Worm (Caenorhabditis elegans) whole organism, early embryonic: ENCODE data around the gene irld-33.

Source experiments
- F13C5.2 ChIP-seq: sonication (generic microtip); optimal IDR thresholded peaks from 2 replicates; lab custom pipeline; 2017; ENCODE audit warnings: mild to moderate bottlenecking, missing genetic modification characterization, inconsistent platforms, missing compliant biosample characterization
- flt-1 ChIP-seq: fragments of 200-800 bp; sonication (Bioruptor generic); IDR thresholded peaks from 2 replicates; pipeline ENCODE4 v1.3.6; 2022; ENCODE audit warnings: missing genetic modification characterization, missing compliant biosample characterization
- scrt-1 ChIP-seq: fragments of 200-800 bp; sonication (Bioruptor generic); IDR thresholded peaks from 2 replicates; pipeline ENCODE4 v1.3.6; 2022; ENCODE audit warnings: missing genetic modification characterization, missing compliant biosample characterization
- sea-1 ChIP-seq: fragments of 200-800 bp; sonication (Bioruptor generic); conservative IDR thresholded peaks from 2 replicates; pipeline ENCODE4 v1.3.6; 2022; ENCODE audit warnings: missing genetic modification characterization, missing compliant biosample characterization

DNA sequence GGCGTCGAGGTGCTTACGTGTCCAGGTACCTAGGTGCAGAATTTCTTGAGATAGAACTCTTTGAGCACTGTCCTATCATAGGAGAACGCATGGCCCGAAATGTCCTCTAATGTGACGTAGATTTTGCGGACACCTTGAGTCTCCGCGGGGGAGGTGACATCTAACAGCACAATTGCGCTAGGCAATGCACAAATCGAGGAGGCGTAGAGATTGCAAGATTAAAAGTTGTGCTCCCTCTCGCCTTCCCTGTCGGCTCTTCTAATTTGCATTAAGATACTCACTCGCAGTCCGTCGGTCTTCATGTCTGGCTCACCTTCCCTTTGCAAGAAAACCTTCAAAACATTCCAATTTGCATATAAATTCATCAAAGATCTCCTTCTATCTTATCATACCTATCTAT is 20.8 kb downstream of the irld-33 start, which contains the start of gene F36H5.18:
- TF ChIP-seq flt-1 (GFP tag; lab: Robert Waterston, UW) (no peak), scrt-1 (GFP tag; lab: Robert Waterston, UW) (no peak), F13C5.2 (tag; lab: Kevin White, UChicago) (no peak), sea-1 (GFP tag; lab: Robert Waterston, UW) (no peak)
